Worm (Caenorhabditis elegans) whole organism, L2 larva: ENCODE measurements around the gene E04F6.10.

Experiments
- R02D3.7 ChIP-seq: fragments of 150-350 bp; optimal IDR thresholded peaks from 2 replicates; lab custom pipeline; 2014; ENCODE audit warnings: missing biosample characterization, missing genetic modification characterization
- nhr-25 ChIP-seq: fragments of 150-350 bp; sonication (generic microtip); optimal IDR thresholded peaks from 3 replicates; lab custom pipeline; 2014; ENCODE audit warnings: missing biosample characterization, missing genetic modification characterization
- unc-62 ChIP-seq: fragments of 150-350 bp; optimal IDR thresholded peaks from 2 replicates; lab custom pipeline; 2014; ENCODE audit warnings: missing biosample characterization, missing genetic modification reagents, missing genetic modification characterization
- ztf-11 ChIP-seq: sonication (generic microtip); optimal IDR thresholded peaks from 2 replicates; lab custom pipeline; 2017; ENCODE audit warnings: missing biosample characterization, missing genetic modification characterization

DNA sequence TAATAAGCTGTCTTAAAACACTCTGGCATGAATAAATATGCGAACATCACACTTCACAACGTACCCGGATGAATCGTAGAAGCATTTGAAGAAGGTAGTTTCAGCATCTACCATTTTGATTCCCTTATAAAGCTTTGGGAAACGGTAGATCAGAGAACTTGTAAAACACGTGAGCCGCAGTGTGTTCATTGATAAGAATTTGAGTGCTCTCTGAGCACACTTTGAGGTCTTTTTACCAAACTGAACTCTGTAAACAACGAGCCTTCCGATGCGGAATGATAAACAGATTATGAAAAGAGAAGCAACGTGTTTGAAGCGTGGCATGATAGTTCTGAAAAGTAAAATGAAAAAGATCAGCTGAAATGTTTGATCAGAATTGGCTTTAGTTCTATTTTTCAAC, 21.3 kb upstream of the E04F6.10 start, which contains the start of gene aqp-1:
- no peak for TF ChIP-seq nhr-25 (tag; lab: Kevin White, UChicago)
- no peak for TF ChIP-seq R02D3.7 (tag; lab: Kevin White, UChicago)
- TF ChIP-seq ztf-11 (tag; lab: Kevin White, UChicago), result no peak
- TF ChIP-seq unc-62, result no peak
